Worm (Caenorhabditis elegans) whole organism, L3 larva: ENCODE data around the gene eppl-1.

ENCODE experiments used
- ceh-9 ChIP-seq: sonication (generic microtip); optimal IDR thresholded peaks from 2 replicates; lab custom pipeline; 2018; ENCODE audit warnings: missing biosample characterization, missing genetic modification characterization
- elt-3 ChIP-seq, 3 experiments: fragments of 150-350 bp in 1 of 3; sonication (generic microtip) in 2 of 3; optimal IDR thresholded peaks; 2 replicates in 2 of 3; 4 replicates in 1 of 3; lab custom pipeline; 2014 to 2017; ENCODE audit warnings: missing biosample characterization in 3 of 3, missing genetic modification characterization in 3 of 3
- fkh-10 ChIP-seq: sonication (generic microtip); optimal IDR thresholded peaks from 2 replicates; lab custom pipeline; 2017; ENCODE audit warnings: missing biosample characterization, missing genetic modification reagents, missing genetic modification characterization
- lin-15B ChIP-seq: fragments of 150-350 bp; optimal IDR thresholded peaks from 2 replicates; lab custom pipeline; 2014; ENCODE audit warnings: missing biosample characterization, missing genetic modification characterization
- mdl-1 ChIP-seq: fragments of 150-350 bp; optimal IDR thresholded peaks from 2 replicates; lab custom pipeline; 2014; ENCODE audit warnings: missing biosample characterization, missing genetic modification characterization
- nhr-11 ChIP-seq: fragments of 150-350 bp; optimal IDR thresholded peaks from 2 replicates; lab custom pipeline; 2014; ENCODE audit warnings: missing biosample characterization, missing genetic modification characterization
- nhr-28 ChIP-seq: fragments of 150-350 bp; optimal IDR thresholded peaks from 2 replicates; lab custom pipeline; 2014; ENCODE audit warnings: missing biosample characterization, missing genetic modification characterization
- pha-4 ChIP-seq: fragments of 150-350 bp; optimal IDR thresholded peaks from 2 replicates; lab custom pipeline; 2014; ENCODE audit warnings: missing biosample characterization, missing genetic modification reagents, missing genetic modification characterization
- skn-1 ChIP-seq: fragments of 150-350 bp; optimal IDR thresholded peaks from 2 replicates; lab custom pipeline; 2014; ENCODE audit warnings: missing biosample characterization, missing genetic modification characterization
- snpc-4 ChIP-seq: fragments of 150-350 bp; optimal IDR thresholded peaks from 2 replicates; lab custom pipeline; 2014; ENCODE audit warnings: missing biosample characterization, missing genetic modification characterization
- tbx-2 ChIP-seq: sonication (generic microtip); optimal IDR thresholded peaks from 2 replicates; lab custom pipeline; 2016; ENCODE audit warnings: mild to moderate bottlenecking, missing genetic modification characterization, missing compliant biosample characterization
- unc-39 ChIP-seq: sonication (generic microtip); optimal IDR thresholded peaks from 4 replicates; lab custom pipeline; 2017; ENCODE audit warnings: missing biosample characterization, missing genetic modification characterization
- unc-62 ChIP-seq: fragments of 150-350 bp; sonication (generic microtip); optimal IDR thresholded peaks from 4 replicates; lab custom pipeline; 2014; ENCODE audit warnings: missing biosample characterization, missing genetic modification reagents, missing genetic modification characterization

DNA sequence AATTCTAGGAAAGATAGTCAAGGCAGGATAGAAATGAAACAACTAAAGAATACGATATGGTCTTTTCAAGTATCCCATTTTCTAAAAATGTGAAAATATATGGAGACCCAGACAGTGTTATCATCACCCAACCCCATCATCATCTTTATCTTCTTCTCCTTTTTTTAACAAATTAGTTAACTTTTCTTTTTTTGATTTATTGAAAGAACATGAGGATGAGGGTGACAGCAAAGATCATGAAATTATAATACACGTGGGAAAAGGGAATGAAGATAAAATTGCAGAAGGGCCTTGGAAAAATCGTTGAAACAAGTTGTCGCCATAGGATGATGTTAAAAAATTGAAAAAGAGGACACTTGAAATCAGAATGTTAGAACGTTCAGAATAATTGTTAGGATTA is 12.6 kb upstream of the eppl-1 start:
- no peak for TF ChIP-seq elt-3 (tag; optimal IDR thresholded peaks at IDR 0.05; lab: Kevin White, UChicago)
- no peak for TF ChIP-seq mdl-1 (tag; lab: Kevin White, UChicago)
- no peak for TF ChIP-seq snpc-4
- TF ChIP-seq pha-4 (tag; lab: Kevin White, UChicago): no peak
- no peak for TF ChIP-seq nhr-11 (tag; lab: Kevin White, UChicago)
- no peak for TF ChIP-seq skn-1
- TF ChIP-seq tbx-2 (tag; lab: Kevin White, UChicago): no peak
- TF ChIP-seq lin-15B (tag; lab: Kevin White, UChicago): no peak
- no peak for TF ChIP-seq unc-62
- TF ChIP-seq fkh-10 (GFP tag; lab: Kevin White, UChicago): no peak
- no peak for TF ChIP-seq ceh-9 (tag; lab: Kevin White, UChicago)
- no peak for TF ChIP-seq unc-39
- no peak for TF ChIP-seq nhr-28 (tag; lab: Kevin White, UChicago)
